Worm (Caenorhabditis elegans) whole organism, L1 larva: ENCODE measurements around the gene hap-1.

Source experiments
- efl-3 ChIP-seq: fragments of 200-800 bp; sonication (Bioruptor generic); optimal IDR thresholded peaks from 2 replicates; lab custom pipeline; 2018; ENCODE audit warnings: mild to moderate bottlenecking, missing genetic modification characterization, missing compliant biosample characterization
- elt-3 ChIP-seq, 6 experiments: fragments of 150-350 bp in 1 of 6; sonication (generic microtip); optimal IDR thresholded peaks; 2 replicates each; lab custom pipeline; 2017 to 2018; ENCODE audit warnings: missing biosample characterization in 6 of 6, missing genetic modification characterization in 6 of 6, inconsistent platforms in 1 of 6
- hpl-2 ChIP-seq: fragments of 150-350 bp; optimal IDR thresholded peaks from 2 replicates; lab custom pipeline; 2014; ENCODE audit warnings: missing biosample characterization, missing genetic modification reagents, missing genetic modification characterization
- isw-1 ChIP-seq: fragments of 200-800 bp; sonication (Bioruptor generic); IDR thresholded peaks from 2 replicates; pipeline ENCODE4 v1.3.6; 2022; ENCODE audit warnings: missing genetic modification characterization, missing compliant biosample characterization
- lin-13 ChIP-seq: fragments of 150-350 bp; optimal IDR thresholded peaks from 2 replicates; lab custom pipeline; 2014; ENCODE audit warnings: missing biosample characterization, missing genetic modification reagents, missing genetic modification characterization
- lsy-2 ChIP-seq, 2 experiments: fragments of 150-350 bp; optimal IDR thresholded peaks; 2 replicates each; lab custom pipeline; 2014; ENCODE audit warnings: missing biosample characterization in 2 of 2, missing genetic modification characterization in 2 of 2
- mep-1 ChIP-seq: fragments of 150-350 bp; optimal IDR thresholded peaks from 2 replicates; lab custom pipeline; 2014; ENCODE audit warnings: missing biosample characterization, missing genetic modification characterization
- nhr-11 ChIP-seq: fragments of 150-350 bp; optimal IDR thresholded peaks from 2 replicates; lab custom pipeline; 2014; ENCODE audit warnings: missing biosample characterization, missing genetic modification characterization
- nhr-47 ChIP-seq: sonication (generic microtip); optimal IDR thresholded peaks from 2 replicates; lab custom pipeline; 2016; ENCODE audit warnings: mild to moderate bottlenecking, missing genetic modification characterization, moderate library complexity, missing compliant biosample characterization
- snpc-4 ChIP-seq: fragments of 150-350 bp; optimal IDR thresholded peaks from 2 replicates; lab custom pipeline; 2014; ENCODE audit warnings: missing biosample characterization, missing genetic modification characterization
- unc-30 ChIP-seq: sonication (generic microtip); optimal IDR thresholded peaks from 2 replicates; lab custom pipeline; 2017; ENCODE audit warnings: missing biosample characterization, missing genetic modification characterization
- unc-62 ChIP-seq: fragments of 150-350 bp; optimal IDR thresholded peaks from 2 replicates; lab custom pipeline; 2014; ENCODE audit warnings: missing biosample characterization, missing genetic modification reagents, missing genetic modification characterization
- unc-86 ChIP-seq: sonication (generic microtip); optimal IDR thresholded peaks from 2 replicates; lab custom pipeline; 2016; ENCODE audit warnings: missing genetic modification characterization, missing compliant biosample characterization
- zag-1 ChIP-seq: fragments of 150-350 bp; optimal IDR thresholded peaks from 2 replicates; lab custom pipeline; 2014; ENCODE audit warnings: missing biosample characterization, missing genetic modification characterization

DNA sequence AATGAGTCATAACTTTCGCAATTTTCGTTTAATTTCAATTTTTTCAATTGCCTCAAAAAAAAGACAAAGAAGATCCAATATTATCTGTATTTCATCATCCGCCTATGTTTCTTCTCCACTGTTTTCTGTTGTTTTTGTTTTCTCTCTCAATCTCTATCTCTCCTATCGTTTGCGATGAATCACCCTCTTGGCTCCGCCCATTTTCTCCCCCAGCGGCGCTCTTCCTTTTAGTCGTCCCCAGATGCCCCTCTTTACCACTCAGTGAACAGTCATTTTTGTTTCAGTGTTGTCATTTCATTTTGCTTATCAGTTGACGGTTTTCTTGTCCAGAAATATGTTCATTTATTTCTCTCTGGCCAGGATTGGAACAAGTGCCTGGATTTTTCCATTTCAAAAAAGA, 38.8 kb upstream of the hap-1 start:
- no peak for TF ChIP-seq lin-13
- TF ChIP-seq snpc-4 (tag; lab: Kevin White, UChicago): no peak
- TF ChIP-seq isw-1 (GFP tag; lab: Robert Waterston, UW): no peak
- no peak for TF ChIP-seq unc-86
- no peak for TF ChIP-seq unc-62
- TF ChIP-seq unc-30 (tag; lab: Kevin White, UChicago): no peak
- no peak for TF ChIP-seq zag-1 (tag; lab: Kevin White, UChicago)
- no peak for TF ChIP-seq nhr-11
- no peak for TF ChIP-seq efl-3 (GFP tag; lab: Kevin White, UChicago)
- no peak for TF ChIP-seq nhr-47 (tag; lab: Kevin White, UChicago)
- no peak for TF ChIP-seq mep-1 (tag; lab: Kevin White, UChicago)
- no peak for TF ChIP-seq hpl-2 (GFP tag; lab: Kevin White, UChicago)
- TF ChIP-seq elt-3 (tag; optimal IDR thresholded peaks at IDR 0.05; lab: Kevin White, UChicago): no peak
- no peak for TF ChIP-seq lsy-2 (tag; optimal IDR thresholded peaks at IDR 0.05; lab: Kevin White, UChicago)
